Worm (Caenorhabditis elegans) whole organism, early embryonic: ENCODE measurements around the gene trxr-2.

Experiments used
- B0310.2 ChIP-seq: sonication (generic microtip); optimal IDR thresholded peaks from 2 replicates; lab custom pipeline; 2016; ENCODE audit warnings: mild to moderate bottlenecking, missing genetic modification characterization, missing compliant biosample characterization
- F13C5.2 ChIP-seq: sonication (generic microtip); optimal IDR thresholded peaks from 2 replicates; lab custom pipeline; 2017; ENCODE audit warnings: mild to moderate bottlenecking, missing genetic modification characterization, inconsistent platforms, missing compliant biosample characterization
- aly-1 ChIP-seq: sonication (generic microtip); optimal IDR thresholded peaks from 2 replicates; lab custom pipeline; 2016; ENCODE audit warnings: missing genetic modification characterization, missing compliant biosample characterization
- ama-1 ChIP-seq: fragments of 150-350 bp; optimal IDR thresholded peaks from 2 replicates; lab custom pipeline; 2014
- ceh-13 ChIP-seq: fragments of 200-800 bp; sonication (Bioruptor generic); optimal IDR thresholded peaks from 2 replicates; lab custom pipeline; 2018; ENCODE audit warnings: mild to moderate bottlenecking, missing genetic modification characterization, missing compliant biosample characterization
- ceh-36 ChIP-seq: sonication (generic microtip); optimal IDR thresholded peaks from 2 replicates; lab custom pipeline; 2016; ENCODE audit warnings: missing genetic modification characterization, inconsistent platforms, missing compliant biosample characterization
- ets-7 ChIP-seq: sonication (generic microtip); optimal IDR thresholded peaks from 2 replicates; lab custom pipeline; 2016; ENCODE audit warnings: missing genotype, missing genetic modification characterization, missing compliant biosample characterization
- flt-1 ChIP-seq: fragments of 200-800 bp; sonication (Bioruptor generic); IDR thresholded peaks from 2 replicates; pipeline ENCODE4 v1.3.6; 2022; ENCODE audit warnings: missing genetic modification characterization, missing compliant biosample characterization
- hmbx-1 ChIP-seq: sonication (generic microtip); optimal IDR thresholded peaks from 2 replicates; lab custom pipeline; 2016; ENCODE audit warnings: mild to moderate bottlenecking, missing genetic modification characterization, missing compliant biosample characterization
- hmg-4 ChIP-seq: fragments of 200-800 bp; sonication (Bioruptor generic); optimal IDR thresholded peaks from 2 replicates; lab custom pipeline; 2018; ENCODE audit warnings: mild to moderate bottlenecking, missing genetic modification characterization, missing compliant biosample characterization
- hnd-1 ChIP-seq: sonication (generic microtip); optimal IDR thresholded peaks from 2 replicates; lab custom pipeline; 2016; ENCODE audit warnings: missing genetic modification characterization, missing compliant biosample characterization
- pes-1 ChIP-seq: fragments of 200-800 bp; sonication (Bioruptor generic); IDR thresholded peaks from 2 replicates; pipeline ENCODE4 v1.3.6; 2022; ENCODE audit warnings: missing genetic modification reagents, missing genetic modification characterization, missing compliant biosample characterization
- scrt-1 ChIP-seq: fragments of 200-800 bp; sonication (Bioruptor generic); IDR thresholded peaks from 2 replicates; pipeline ENCODE4 v1.3.6; 2022; ENCODE audit warnings: missing genetic modification characterization, missing compliant biosample characterization
- sea-1 ChIP-seq: fragments of 200-800 bp; sonication (Bioruptor generic); conservative IDR thresholded peaks from 2 replicates; pipeline ENCODE4 v1.3.6; 2022; ENCODE audit warnings: missing genetic modification characterization, missing compliant biosample characterization
- tbx-11 ChIP-seq: fragments of 200-800 bp; sonication (Bioruptor generic); IDR thresholded peaks from 2 replicates; pipeline ENCODE4 v1.3.6; 2022; ENCODE audit warnings: missing genetic modification characterization, missing compliant biosample characterization
- tbx-37 ChIP-seq: fragments of 200-800 bp; sonication (Bioruptor generic); conservative IDR thresholded peaks from 2 replicates; pipeline ENCODE4 v1.3.6; 2022; ENCODE audit warnings: missing genetic modification reagents, missing genetic modification characterization, missing compliant biosample characterization
- tra-4 ChIP-seq: sonication (generic microtip); optimal IDR thresholded peaks from 2 replicates; lab custom pipeline; 2017; ENCODE audit warnings: missing genetic modification characterization, missing compliant biosample characterization

Gene trxr-2

ce11 chrIII:8934378-8934777 lies 20.8 kb downstream of the trxr-2 start:
- TF ChIP-seq ceh-36 (no peak), tra-4 (tag; lab: Kevin White, UChicago) (no peak)

ce11 chrIII:8937571-8937970 lies 24.0 kb downstream of the trxr-2 start:
- TF ChIP-seq ets-7 (tag; lab: Kevin White, UChicago) = peak; percentile 90
- TF ChIP-seq aly-1 (tag; lab: Kevin White, UChicago) = peak; percentile 87
- TF ChIP-seq hnd-1 (tag; lab: Kevin White, UChicago) = peak; percentile 83
- TF ChIP-seq tbx-37 (GFP tag; lab: Robert Waterston, UW) = peak; percentile 91
- peak; percentile 96 for TF ChIP-seq F13C5.2 (tag; lab: Kevin White, UChicago)
- peak; percentile 84 for TF ChIP-seq B0310.2 (tag; lab: Kevin White, UChicago)
- peak; percentile 90 for TF ChIP-seq ceh-36
- peak; percentile 93 for TF ChIP-seq scrt-1
- peak; percentile 93 for TF ChIP-seq pes-1 (GFP tag; lab: Robert Waterston, UW)
- TF ChIP-seq ama-1 (lab: Kevin White, UChicago) = no peak
- TF ChIP-seq hmg-4 (GFP tag; lab: Kevin White, UChicago) = no peak
- TF ChIP-seq sea-1 (GFP tag; lab: Robert Waterston, UW) = peak; percentile 88
- peak; percentile 92 for TF ChIP-seq tbx-11 (GFP tag; lab: Robert Waterston, UW)
- TF ChIP-seq flt-1 (GFP tag; lab: Robert Waterston, UW) = peak; percentile 88
- peak; percentile 81 for TF ChIP-seq tra-4 (tag; lab: Kevin White, UChicago)
- TF ChIP-seq hmbx-1 (tag; lab: Kevin White, UChicago) = peak; percentile 73
- TF ChIP-seq ceh-13 (GFP tag; lab: Kevin White, UChicago) = peak; percentile 94

- no peak for TF ChIP-seq scrt-1
- TF ChIP-seq B0310.2 (tag; lab: Kevin White, UChicago) = no peak
- TF ChIP-seq ceh-36 = no peak
- no peak for TF ChIP-seq ceh-13 (GFP tag; lab: Kevin White, UChicago)
- no peak for TF ChIP-seq tbx-37 (GFP tag; lab: Robert Waterston, UW)
- no peak for TF ChIP-seq hmbx-1 (tag; lab: Kevin White, UChicago)
- TF ChIP-seq hnd-1 (tag; lab: Kevin White, UChicago) = no peak
- no peak for TF ChIP-seq tbx-11 (GFP tag; lab: Robert Waterston, UW)
- no peak for TF ChIP-seq tra-4 (tag; lab: Kevin White, UChicago)
- no peak for TF ChIP-seq pes-1 (GFP tag; lab: Robert Waterston, UW)
- no peak for TF ChIP-seq sea-1 (GFP tag; lab: Robert Waterston, UW)
- TF ChIP-seq flt-1 (GFP tag; lab: Robert Waterston, UW) = no peak
Measured at ce11 chrIII:8944357-8944756, 30.8 kb downstream of the trxr-2 start, which contains the start of gene dhrr-1. dhrr-1 (plus strand) TSS chrIII:8944657.

- TF ChIP-seq ets-7 (tag; lab: Kevin White, UChicago) (no peak), ceh-13 (GFP tag; lab: Kevin White, UChicago) (no peak), scrt-1 (no peak), ama-1 (lab: Kevin White, UChicago) (no peak), pes-1 (GFP tag; lab: Robert Waterston, UW) (no peak), B0310.2 (tag; lab: Kevin White, UChicago) (no peak), aly-1 (tag; lab: Kevin White, UChicago) (no peak), hmbx-1 (tag; lab: Kevin White, UChicago) (no peak), tra-4 (tag; lab: Kevin White, UChicago) (no peak), tbx-37 (GFP tag; lab: Robert Waterston, UW) (no peak), F13C5.2 (tag; lab: Kevin White, UChicago) (no peak), tbx-11 (GFP tag; lab: Robert Waterston, UW) (no peak), flt-1 (GFP tag; lab: Robert Waterston, UW) (no peak), hnd-1 (tag; lab: Kevin White, UChicago) (no peak), sea-1 (GFP tag; lab: Robert Waterston, UW) (no peak)
Measured at ce11 chrIII:8946285-8946684, 32.7 kb downstream of the trxr-2 start.

ce11 chrIII:8949147-8949546 lies 35.6 kb downstream of the trxr-2 start:
- TF ChIP-seq F13C5.2 (tag; lab: Kevin White, UChicago) (no peak), sea-1 (GFP tag; lab: Robert Waterston, UW) (no peak), ama-1 (lab: Kevin White, UChicago) (no peak), scrt-1 (no peak), tbx-37 (GFP tag; lab: Robert Waterston, UW) (no peak), ceh-13 (GFP tag; lab: Kevin White, UChicago) (no peak), ets-7 (tag; lab: Kevin White, UChicago) (no peak), tbx-11 (GFP tag; lab: Robert Waterston, UW) (no peak), flt-1 (GFP tag; lab: Robert Waterston, UW) (no peak)

ce11 chrIII:8955536-8955935 lies 42.0 kb downstream of the trxr-2 start:
- TF ChIP-seq tbx-11 (GFP tag; lab: Robert Waterston, UW) = no peak
- TF ChIP-seq hnd-1 (tag; lab: Kevin White, UChicago) = no peak
- TF ChIP-seq pes-1 (GFP tag; lab: Robert Waterston, UW) = no peak
- TF ChIP-seq ama-1 (lab: Kevin White, UChicago) = no peak
- no peak for TF ChIP-seq hmbx-1 (tag; lab: Kevin White, UChicago)
- TF ChIP-seq sea-1 (GFP tag; lab: Robert Waterston, UW) = no peak
- no peak for TF ChIP-seq flt-1 (GFP tag; lab: Robert Waterston, UW)
- no peak for TF ChIP-seq ets-7 (tag; lab: Kevin White, UChicago)
- TF ChIP-seq F13C5.2 (tag; lab: Kevin White, UChicago) = no peak
- TF ChIP-seq tra-4 (tag; lab: Kevin White, UChicago) = no peak
- TF ChIP-seq hmg-4 (GFP tag; lab: Kevin White, UChicago) = no peak
- TF ChIP-seq ceh-13 (GFP tag; lab: Kevin White, UChicago) = no peak
- TF ChIP-seq ceh-36 = no peak
- no peak for TF ChIP-seq aly-1 (tag; lab: Kevin White, UChicago)
- TF ChIP-seq tbx-37 (GFP tag; lab: Robert Waterston, UW) = no peak
- no peak for TF ChIP-seq scrt-1

- no peak for TF ChIP-seq ama-1 (lab: Kevin White, UChicago)
- no peak for TF ChIP-seq hmbx-1 (tag; lab: Kevin White, UChicago)
- no peak for TF ChIP-seq sea-1 (GFP tag; lab: Robert Waterston, UW)
- no peak for TF ChIP-seq ceh-13 (GFP tag; lab: Kevin White, UChicago)
- no peak for TF ChIP-seq hnd-1 (tag; lab: Kevin White, UChicago)
- no peak for TF ChIP-seq hmg-4 (GFP tag; lab: Kevin White, UChicago)
- TF ChIP-seq flt-1 (GFP tag; lab: Robert Waterston, UW) = no peak
- TF ChIP-seq ceh-36 = no peak
- no peak for TF ChIP-seq F13C5.2 (tag; lab: Kevin White, UChicago)
- no peak for TF ChIP-seq pes-1 (GFP tag; lab: Robert Waterston, UW)
Measured at ce11 chrIII:8956146-8956646, 42.6 kb downstream of the trxr-2 start, which contains the start of the genes ZK643.5 and ZK643.2. ZK643.5 (minus strand) TSS chrIII:8956196. ZK643.2 (plus strand) TSS chrIII:8956540.
